Worm (Caenorhabditis elegans) whole organism, young adult: ENCODE results near the gene semo-1.

Source experiments
- B0019.2 ChIP-seq: fragments of 200-800 bp; sonication (Bioruptor generic); conservative IDR thresholded peaks from 2 replicates; pipeline ENCODE4 v1.3.6; 2022; ENCODE audit warnings: missing genetic modification reagents, missing genetic modification characterization, missing compliant biosample characterization
- B0035.1 ChIP-seq: sonication (generic microtip); optimal IDR thresholded peaks from 2 replicates; lab custom pipeline; 2016; ENCODE audit warnings: missing genetic modification characterization, mild to moderate bottlenecking, missing compliant biosample characterization, missing genotype, missing genetic modification reagents
- B0336.3 ChIP-seq: fragments of 200-800 bp; sonication (Bioruptor generic); IDR thresholded peaks from 2 replicates; pipeline ENCODE4 v1.3.6; 2022; ENCODE audit warnings: missing genetic modification characterization, missing compliant biosample characterization
- C06A6.2 ChIP-seq: fragments of 200-800 bp; sonication (Bioruptor generic); conservative IDR thresholded peaks from 2 replicates; pipeline ENCODE4 v1.3.6; 2022; ENCODE audit warnings: missing genetic modification characterization, missing compliant biosample characterization
- D2030.7 ChIP-seq: fragments of 200-800 bp; sonication (Bioruptor generic); IDR thresholded peaks from 2 replicates; pipeline ENCODE4 v1.3.6; 2022; ENCODE audit warnings: missing genetic modification reagents, missing genetic modification characterization, missing compliant biosample characterization
- F23B12.7 ChIP-seq: sonication (generic microtip); optimal IDR thresholded peaks from 2 replicates; lab custom pipeline; 2017; ENCODE audit warnings: missing genetic modification characterization, mild to moderate bottlenecking, missing compliant biosample characterization, antibody characterized with exemption, moderate library complexity; ENCODE audit not compliant: insufficient read depth
- F33H1.4 ChIP-seq: fragments of 200-800 bp; sonication (Bioruptor generic); IDR thresholded peaks from 2 replicates; pipeline ENCODE4 v1.3.6; 2022; ENCODE audit warnings: missing genetic modification reagents, missing genetic modification characterization, missing compliant biosample characterization
- F39B2.1 ChIP-seq: fragments of 200-800 bp; sonication (Bioruptor generic); IDR thresholded peaks from 2 replicates; pipeline ENCODE4 v1.3.6; 2022; ENCODE audit warnings: missing genetic modification reagents, missing genetic modification characterization, missing compliant biosample characterization
- F49E8.2 ChIP-seq: sonication (generic microtip); optimal IDR thresholded peaks from 3 replicates; lab custom pipeline; 2017; ENCODE audit warnings: missing genetic modification characterization, mild to moderate bottlenecking, missing compliant biosample characterization, antibody characterized with exemption, moderate library complexity; ENCODE audit not compliant: insufficient read depth
- F55B11.4 ChIP-seq: sonication (generic microtip); optimal IDR thresholded peaks from 2 replicates; lab custom pipeline; 2016; ENCODE audit warnings: missing compliant biosample characterization, missing genetic modification characterization, borderline replicate concordance; ENCODE audit not compliant: insufficient read depth
- K11D2.4 ChIP-seq: fragments of 200-800 bp; sonication (Bioruptor generic); IDR thresholded peaks from 2 replicates; pipeline ENCODE4 v1.3.6; 2022; ENCODE audit warnings: missing genetic modification reagents, missing genetic modification characterization, missing compliant biosample characterization
- K12H6.12 ChIP-seq: fragments of 200-800 bp; sonication (Bioruptor generic); optimal IDR thresholded peaks from 2 replicates; lab custom pipeline; 2018; ENCODE audit warnings: mild to moderate bottlenecking, missing genetic modification characterization, missing compliant biosample characterization
- Y53F4B.3 ChIP-seq: fragments of 200-800 bp; sonication (Bioruptor generic); IDR thresholded peaks from 2 replicates; pipeline ENCODE4 v1.3.6; 2022; ENCODE audit warnings: missing genetic modification reagents, missing genetic modification characterization, missing compliant biosample characterization
- Y53G8AR.9 ChIP-seq: fragments of 200-800 bp; sonication (Bioruptor generic); conservative IDR thresholded peaks from 2 replicates; pipeline ENCODE4 v1.3.6; 2022; ENCODE audit warnings: missing genetic modification reagents, missing genetic modification characterization, missing compliant biosample characterization
- Y79H2A.3 ChIP-seq: fragments of 200-800 bp; sonication (Bioruptor generic); conservative IDR thresholded peaks from 2 replicates; pipeline ENCODE4 v1.3.6; 2022; ENCODE audit warnings: missing genetic modification reagents, missing genetic modification characterization, missing compliant biosample characterization
- ZK185.1 ChIP-seq: sonication (generic microtip); optimal IDR thresholded peaks from 2 replicates; lab custom pipeline; 2016; ENCODE audit warnings: mild to moderate bottlenecking, missing genetic modification characterization, missing compliant biosample characterization; ENCODE audit not compliant: poor library complexity, severe bottlenecking
- ama-1 ChIP-seq, 3 experiments: fragments of 150-350 bp in 1 of 3; sonication (generic microtip) in 2 of 3; optimal IDR thresholded peaks; 2 replicates each; lab custom pipeline; 2014 to 2018; ENCODE audit warnings: missing biosample characterization in 2 of 3, missing genetic modification characterization in 2 of 3, missing genetic modification reagents in 2 of 3
- aptf-2 ChIP-seq: fragments of 200-800 bp; sonication (Bioruptor generic); conservative IDR thresholded peaks from 2 replicates; pipeline ENCODE4 v1.3.6; 2022; ENCODE audit warnings: missing genetic modification reagents, missing genetic modification characterization, missing compliant biosample characterization
- athp-1 ChIP-seq: sonication (generic microtip); optimal IDR thresholded peaks from 2 replicates; lab custom pipeline; 2017; ENCODE audit warnings: mild to moderate bottlenecking, missing genetic modification characterization, missing compliant biosample characterization
- ccch-3 ChIP-seq: fragments of 200-800 bp; sonication (Bioruptor generic); optimal IDR thresholded peaks from 2 replicates; lab custom pipeline; 2018; ENCODE audit warnings: mild to moderate bottlenecking, missing genetic modification characterization, missing compliant biosample characterization
- dpff-1 ChIP-seq: sonication (generic microtip); optimal IDR thresholded peaks from 2 replicates; lab custom pipeline; 2017; ENCODE audit warnings: mild to moderate bottlenecking, missing genetic modification characterization, missing compliant biosample characterization
- efl-1 ChIP-seq: fragments of 150-350 bp; optimal IDR thresholded peaks from 2 replicates; lab custom pipeline; 2014; ENCODE audit warnings: missing biosample characterization, missing genetic modification reagents, missing genetic modification characterization
- egrh-3 ChIP-seq: fragments of 200-800 bp; sonication (Bioruptor generic); IDR thresholded peaks from 2 replicates; pipeline ENCODE4 v1.3.6; 2022; ENCODE audit warnings: missing genetic modification reagents, missing genetic modification characterization, missing compliant biosample characterization
- ets-4 ChIP-seq: fragments of 200-800 bp; sonication (Bioruptor generic); optimal IDR thresholded peaks from 2 replicates; lab custom pipeline; 2018; ENCODE audit warnings: mild to moderate bottlenecking, missing genetic modification characterization, missing compliant biosample characterization
- him-1 ChIP-seq: sonication (generic microtip); optimal IDR thresholded peaks from 2 replicates; lab custom pipeline; 2016; ENCODE audit warnings: missing genotype, missing genetic modification reagents, missing genetic modification characterization, missing compliant biosample characterization
- hrde-1 ChIP-seq: sonication (generic microtip); optimal IDR thresholded peaks from 2 replicates; lab custom pipeline; 2016; ENCODE audit warnings: missing genetic modification characterization, mild to moderate bottlenecking, missing compliant biosample characterization, moderate library complexity, missing genotype, missing genetic modification reagents, borderline replicate concordance
- hsf-1 ChIP-seq: fragments of 200-800 bp; sonication (Bioruptor generic); IDR thresholded peaks from 2 replicates; pipeline ENCODE4 v1.3.6; 2022; ENCODE audit warnings: missing genetic modification reagents, missing genetic modification characterization, missing compliant biosample characterization
- lin-54 ChIP-seq: fragments of 200-800 bp; sonication (Bioruptor generic); optimal IDR thresholded peaks from 2 replicates; lab custom pipeline; 2018; ENCODE audit warnings: mild to moderate bottlenecking, missing genetic modification characterization, missing compliant biosample characterization
- lsl-1 ChIP-seq: fragments of 200-800 bp; sonication (Bioruptor generic); optimal IDR thresholded peaks from 2 replicates; lab custom pipeline; 2018; ENCODE audit warnings: mild to moderate bottlenecking, missing genetic modification characterization, moderate library complexity, missing compliant biosample characterization
- lsy-27 ChIP-seq: sonication (generic microtip); optimal IDR thresholded peaks from 2 replicates; lab custom pipeline; 2017; ENCODE audit warnings: missing genetic modification characterization, mild to moderate bottlenecking, missing compliant biosample characterization, antibody characterized with exemption, missing genotype, borderline replicate concordance; ENCODE audit not compliant: insufficient read depth
- mxl-1 ChIP-seq: sonication (generic microtip); optimal IDR thresholded peaks from 2 replicates; lab custom pipeline; 2016; ENCODE audit warnings: missing genetic modification characterization, missing compliant biosample characterization
- nfya-2 ChIP-seq: fragments of 200-800 bp; sonication (Bioruptor generic); IDR thresholded peaks from 2 replicates; pipeline ENCODE4 v1.3.6; 2022; ENCODE audit warnings: missing genetic modification reagents, missing genetic modification characterization, missing compliant biosample characterization
- nhr-179 ChIP-seq: sonication (generic microtip); optimal IDR thresholded peaks from 2 replicates; lab custom pipeline; 2016; ENCODE audit warnings: mild to moderate bottlenecking, missing genetic modification characterization, missing compliant biosample characterization
- snpc-4 ChIP-seq, 5 experiments: fragments of 150-350 bp in 1 of 5; sonication (generic microtip) in 4 of 5; optimal IDR thresholded peaks; 2 replicates each; lab custom pipeline; 2014 to 2018; ENCODE audit warnings: missing genetic modification characterization in 5 of 5, missing biosample characterization in 3 of 5, antibody characterized with exemption in 2 of 5, mild to moderate bottlenecking in 2 of 5, missing compliant biosample characterization in 2 of 5, missing genotype in 2 of 5, moderate library complexity in 2 of 5, missing genetic modification reagents in 1 of 5
- somi-1 ChIP-seq: fragments of 200-800 bp; sonication (Bioruptor generic); optimal IDR thresholded peaks from 2 replicates; lab custom pipeline; 2018; ENCODE audit warnings: mild to moderate bottlenecking, missing genetic modification characterization, missing compliant biosample characterization
- tlf-1 ChIP-seq: fragments of 200-800 bp; sonication (Bioruptor generic); optimal IDR thresholded peaks from 2 replicates; lab custom pipeline; 2018; ENCODE audit warnings: mild to moderate bottlenecking, missing genetic modification characterization, missing compliant biosample characterization
- xnd-1 ChIP-seq: sonication (generic microtip); optimal IDR thresholded peaks from 2 replicates; lab custom pipeline; 2016; ENCODE audit warnings: missing genotype, missing genetic modification reagents, missing genetic modification characterization, missing compliant biosample characterization
- ztf-25 ChIP-seq: fragments of 200-800 bp; sonication (Bioruptor generic); IDR thresholded peaks from 2 replicates; pipeline ENCODE4 v1.3.6; 2022; ENCODE audit warnings: missing genetic modification reagents, missing genetic modification characterization, missing compliant biosample characterization

Gene semo-1

DNA sequence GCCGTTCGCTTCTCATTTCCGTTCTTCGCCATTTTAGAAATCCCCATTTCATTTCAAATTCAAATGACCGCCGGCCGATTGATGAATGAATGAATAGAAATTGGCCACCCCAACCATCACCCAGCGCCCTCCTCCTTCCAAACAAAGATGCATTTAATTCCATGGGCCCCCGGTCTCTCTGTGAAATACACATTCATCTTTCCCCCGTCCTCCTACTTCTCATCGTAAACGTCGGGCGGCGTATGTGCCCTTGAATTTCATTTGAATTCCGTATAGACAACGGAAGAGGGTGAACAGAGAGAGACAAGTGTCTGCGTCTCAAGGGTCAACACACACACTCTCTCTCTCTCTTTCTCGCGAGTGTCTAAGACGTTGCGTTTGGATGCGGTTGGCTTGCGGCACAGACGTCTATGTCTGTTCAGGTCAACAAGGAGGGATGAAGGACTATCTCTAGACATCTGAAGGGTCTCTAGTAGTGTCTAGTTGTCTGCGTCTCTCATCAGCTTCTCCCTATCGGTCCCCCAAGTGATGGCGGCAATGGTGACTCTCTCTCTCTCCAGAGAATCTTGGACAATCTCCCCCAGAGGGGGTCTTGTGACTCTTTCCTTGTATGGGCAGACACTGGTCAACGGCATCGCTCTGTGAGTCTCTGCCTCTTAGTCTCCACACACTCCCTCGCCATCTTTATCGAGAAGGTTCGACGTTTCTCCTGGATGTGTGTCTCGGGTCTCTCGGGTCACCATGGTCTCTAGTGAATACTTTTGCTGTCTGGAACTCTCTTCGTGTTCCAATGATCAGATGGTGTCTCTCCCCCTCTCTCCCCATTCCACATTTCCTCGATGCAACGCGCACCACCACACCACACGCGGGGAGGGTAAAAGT is 18.1 kb upstream of the semo-1 start (continued):
- TF ChIP-seq ets-4 (GFP tag; lab: Kevin White, UChicago) = no peak
- no peak for TF ChIP-seq dpff-1
- TF ChIP-seq lsl-1 (GFP tag; lab: Kevin White, UChicago) = no peak
- TF ChIP-seq egrh-3 (GFP tag; lab: Robert Waterston, UW) = no peak
- no peak for TF ChIP-seq lsy-27 (tag; lab: Kevin White, UChicago)
- TF ChIP-seq D2030.7 (GFP tag; lab: Robert Waterston, UW) = no peak
- TF ChIP-seq him-1 (tag; lab: Kevin White, UChicago) = no peak
- TF ChIP-seq F33H1.4 (GFP tag; lab: Robert Waterston, UW) = peak; percentile 25
- peak; percentile 96 for TF ChIP-seq hsf-1 (GFP tag; lab: Robert Waterston, UW)
- no peak for TF ChIP-seq F55B11.4
- no peak for TF ChIP-seq B0035.1 (tag; lab: Kevin White, UChicago)
- TF ChIP-seq ama-1 (optimal IDR thresholded peaks at IDR 0.05; lab: Kevin White, UChicago) = no peak
- TF ChIP-seq ama-1 (GFP tag; optimal IDR thresholded peaks at IDR 0.05; lab: Kevin White, UChicago) = no peak
- no peak for TF ChIP-seq nhr-179 (tag; lab: Kevin White, UChicago)
- no peak for TF ChIP-seq xnd-1
- peak; percentile 58 for TF ChIP-seq K12H6.12
- TF ChIP-seq snpc-4 (GFP tag; optimal IDR thresholded peaks at IDR 0.05; lab: Kevin White, UChicago) = peak; percentile 47
- TF ChIP-seq snpc-4 (tag; optimal IDR thresholded peaks at IDR 0.05; lab: Kevin White, UChicago) = peak in 3 of 4 experiments; percentile 48 to 72 (median 61)
- peak; percentile 62; the same call in 1 of the 2 replicates for TF ChIP-seq K11D2.4 (GFP tag; lab: Robert Waterston, UW)
- no peak for TF ChIP-seq ccch-3 (GFP tag; lab: Kevin White, UChicago)
- TF ChIP-seq B0336.3 (GFP tag; lab: Robert Waterston, UW) = peak; percentile 61
- TF ChIP-seq ZK185.1 = peak; percentile 58
- peak; percentile 14 for TF ChIP-seq tlf-1 (GFP tag; lab: Kevin White, UChicago)
- no peak for TF ChIP-seq B0019.2 (GFP tag; lab: Robert Waterston, UW)
- TF ChIP-seq Y53F4B.3 (GFP tag; lab: Robert Waterston, UW) = no peak
- TF ChIP-seq F23B12.7 (tag; lab: Kevin White, UChicago) = no peak
- TF ChIP-seq F49E8.2 (tag; lab: Kevin White, UChicago) = no peak
- TF ChIP-seq nfya-2 = no peak
- TF ChIP-seq F39B2.1 (GFP tag; lab: Robert Waterston, UW) = no peak
- peak; percentile 57 for TF ChIP-seq somi-1 (GFP tag; lab: Kevin White, UChicago)
- no peak for TF ChIP-seq efl-1
- TF ChIP-seq aptf-2 (GFP tag; lab: Robert Waterston, UW) = 0 out of 2 replicates have a peak, but pooled peaks have one; percentile 28
- peak; percentile 53 for TF ChIP-seq lin-54 (GFP tag; lab: Kevin White, UChicago)
- TF ChIP-seq ztf-25 (GFP tag; lab: Robert Waterston, UW) = no peak
- no peak for TF ChIP-seq mxl-1 (tag; lab: Kevin White, UChicago)
- TF ChIP-seq athp-1 (tag; lab: Kevin White, UChicago) = no peak
- no peak for TF ChIP-seq hrde-1
- TF ChIP-seq C06A6.2 (GFP tag; lab: Robert Waterston, UW) = peak; percentile 76
- no peak for TF ChIP-seq Y79H2A.3 (GFP tag; lab: Robert Waterston, UW)
- no peak for TF ChIP-seq Y53G8AR.9 (GFP tag; lab: Robert Waterston, UW)
